Worm (Caenorhabditis elegans): Measurements from ENCODE around the gene aqp-10.
A peak's percentile ranks its signal among the peaks of the same experiment; 100 is the strongest.

Gene aqp-10

DNA sequence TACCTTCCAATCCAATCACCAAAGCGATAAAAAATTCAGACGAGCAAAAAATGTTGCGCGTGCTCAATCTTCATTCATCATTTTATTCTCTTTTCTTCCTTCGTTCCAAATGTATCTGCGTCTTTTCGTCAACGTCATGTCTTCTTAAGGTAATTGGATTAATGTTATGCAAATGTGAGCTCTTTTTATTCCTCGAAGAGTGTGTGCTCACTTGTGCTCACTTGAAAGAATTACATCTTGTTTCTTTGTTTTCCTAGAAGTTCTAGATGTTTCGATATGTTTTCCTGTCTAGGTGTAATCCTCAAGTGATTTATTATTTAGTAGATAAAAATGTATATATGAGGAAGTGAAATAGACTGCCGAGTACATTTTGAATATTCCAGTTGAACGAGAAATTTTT lies 14.2 kb downstream of the aqp-10 start:
- TF ChIP-seq flt-1 (GFP tag; IDR thresholded peaks at IDR 0.05) (no peak), klf-2 (GFP tag; conservative IDR thresholded peaks at IDR 0.05) (no peak), ref-1 (GFP tag; conservative IDR thresholded peaks at IDR 0.05) (no peak), ztf-29 (GFP tag; IDR thresholded peaks at IDR 0.05) (no peak), tab-1 (GFP tag; IDR thresholded peaks at IDR 0.05) (no peak), cog-1 (tag; optimal IDR thresholded peaks at IDR 0.05) (no peak), ztf-23 (GFP tag; IDR thresholded peaks at IDR 0.05) (no peak), med-1 (GFP tag; optimal IDR thresholded peaks at IDR 0.05; ENCODE audit: insufficient read depth) (no peak), T22C8.4 (GFP tag; IDR thresholded peaks at IDR 0.05) (no peak)

DNA sequence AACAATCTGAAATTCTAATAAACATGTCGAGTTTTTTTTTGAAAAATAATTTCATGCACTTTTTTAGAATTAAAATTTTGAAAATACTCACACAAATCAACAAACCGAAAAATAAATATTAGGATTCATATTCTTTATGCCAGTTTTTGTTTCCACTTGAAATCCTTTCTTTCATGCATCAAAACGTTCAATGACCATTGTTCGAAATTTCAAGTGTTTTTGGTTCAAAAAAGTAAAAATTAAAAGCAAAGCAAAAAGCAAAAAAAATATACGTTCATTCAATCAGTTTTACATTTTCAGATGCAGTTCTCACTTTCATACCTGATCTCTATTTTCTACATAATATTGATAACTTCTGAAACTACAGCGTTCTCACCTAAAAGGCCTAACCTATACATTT lies 15.9 kb downstream of the aqp-10 start, which contains the start of gene ZK1321.1:
TSS of gene ZK1321.1 (plus strand) at position 301 of the 400 bp plus-strand sequence.
- TF ChIP-seq flt-1 (GFP tag; IDR thresholded peaks at IDR 0.05) (no peak), klf-2 (GFP tag; conservative IDR thresholded peaks at IDR 0.05) (no peak), ref-1 (GFP tag; conservative IDR thresholded peaks at IDR 0.05) (no peak), T22C8.4 (GFP tag; IDR thresholded peaks at IDR 0.05) (no peak), cog-1 (tag; optimal IDR thresholded peaks at IDR 0.05) (no peak), ztf-29 (GFP tag; IDR thresholded peaks at IDR 0.05) (no peak), med-1 (GFP tag; optimal IDR thresholded peaks at IDR 0.05; ENCODE audit: insufficient read depth) (no peak), tab-1 (GFP tag; IDR thresholded peaks at IDR 0.05) (no peak), ztf-23 (GFP tag; IDR thresholded peaks at IDR 0.05) (no peak)

DNA sequence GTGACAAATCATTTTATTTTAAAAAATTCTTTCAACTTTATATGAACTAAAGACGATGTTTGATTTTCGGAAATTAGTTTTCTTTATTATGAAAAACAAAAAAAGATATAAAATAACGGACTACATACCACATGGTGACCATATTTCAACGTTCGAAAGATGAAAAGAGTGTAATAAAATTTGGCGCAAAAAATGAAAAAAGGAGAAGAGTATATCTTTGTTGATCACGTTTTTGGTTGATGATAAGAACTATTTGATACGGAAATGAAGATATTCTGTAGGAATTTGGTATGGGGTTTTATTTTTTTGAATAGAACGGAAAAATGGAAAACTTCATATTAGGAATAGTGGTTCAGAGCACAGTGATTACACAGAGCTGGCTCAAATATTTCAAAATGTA lies 16.6 kb downstream of the aqp-10 start, which contains the start of gene Y53C12B.7:
TSS of gene Y53C12B.7 (minus strand) at position 163 of the 400 bp plus-strand sequence.
- TF ChIP-seq flt-1 (GFP tag; IDR thresholded peaks at IDR 0.05) (no peak), med-1 (GFP tag; optimal IDR thresholded peaks at IDR 0.05; ENCODE audit: insufficient read depth) (no peak), cog-1 (tag; optimal IDR thresholded peaks at IDR 0.05) (no peak), ztf-29 (GFP tag; IDR thresholded peaks at IDR 0.05) (no peak), tab-1 (GFP tag; IDR thresholded peaks at IDR 0.05) (no peak), ref-1 (GFP tag; conservative IDR thresholded peaks at IDR 0.05) (no peak), ztf-23 (GFP tag; IDR thresholded peaks at IDR 0.05) (no peak), klf-2 (GFP tag; conservative IDR thresholded peaks at IDR 0.05) (no peak), T22C8.4 (GFP tag; IDR thresholded peaks at IDR 0.05) (no peak)

DNA sequence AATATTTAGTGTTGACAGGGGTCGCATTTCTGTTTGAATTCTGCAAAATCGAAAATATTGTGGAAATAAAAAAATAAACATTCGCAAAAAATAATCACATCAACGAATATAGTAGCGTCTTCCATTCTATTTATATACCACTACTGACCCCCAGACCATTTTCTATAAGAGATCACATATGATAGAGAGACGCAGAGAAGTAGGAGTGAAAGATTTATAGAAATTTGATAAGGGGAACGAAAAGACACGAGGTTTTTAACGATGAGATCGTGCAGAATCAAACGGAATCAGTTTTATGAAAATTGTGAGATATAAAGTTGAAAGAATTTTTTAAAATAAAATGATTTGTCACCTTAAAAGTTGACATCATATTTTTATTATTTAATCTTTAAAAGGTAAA lies 17.4 kb downstream of the aqp-10 start:
- TF ChIP-seq ztf-23 (GFP tag; IDR thresholded peaks at IDR 0.05) (no peak), T22C8.4 (GFP tag; IDR thresholded peaks at IDR 0.05) (no peak), ref-1 (GFP tag; conservative IDR thresholded peaks at IDR 0.05) (no peak), cog-1 (tag; optimal IDR thresholded peaks at IDR 0.05) (no peak), med-1 (GFP tag; optimal IDR thresholded peaks at IDR 0.05; ENCODE audit: insufficient read depth) (no peak), ztf-29 (GFP tag; IDR thresholded peaks at IDR 0.05) (no peak), tab-1 (GFP tag; IDR thresholded peaks at IDR 0.05) (no peak), klf-2 (GFP tag; conservative IDR thresholded peaks at IDR 0.05) (no peak), flt-1 (GFP tag; IDR thresholded peaks at IDR 0.05) (no peak)

DNA sequence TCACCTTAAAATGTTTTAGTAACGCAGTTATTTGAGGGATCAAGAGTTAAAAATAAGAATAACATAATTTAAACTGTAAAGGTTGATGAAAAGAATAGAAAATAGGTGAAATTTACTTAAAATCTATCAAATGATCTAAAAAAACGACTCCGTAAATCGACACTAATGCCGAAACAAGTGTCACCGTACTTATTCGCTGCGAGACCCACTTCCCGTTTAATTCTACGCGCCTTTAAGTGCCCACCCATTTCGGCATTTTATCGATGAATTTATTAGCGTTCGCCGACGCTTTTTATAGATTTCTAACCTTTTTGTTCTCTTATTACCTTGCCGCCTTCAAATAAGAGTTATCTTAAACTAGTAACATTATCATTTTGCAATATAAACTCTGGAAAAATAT lies 23.6 kb downstream of the aqp-10 start, which contains the start of the genes Y53C12B.1 and nos-3:
TSS of gene Y53C12B.1 (minus strand) at position 10 of the 400 bp plus-strand sequence.
TSS of gene nos-3 (plus strand) at position 248 of the 400 bp plus-strand sequence.
- TF ChIP-seq tab-1 (GFP tag; IDR thresholded peaks at IDR 0.05) (no peak), flt-1 (GFP tag; IDR thresholded peaks at IDR 0.05) (0 out of 2 replicates have a peak, but pooled peaks have one; percentile 11), med-1 (GFP tag; optimal IDR thresholded peaks at IDR 0.05; ENCODE audit: insufficient read depth) (no peak), cog-1 (tag; optimal IDR thresholded peaks at IDR 0.05) (peak; percentile 83), ref-1 (GFP tag; conservative IDR thresholded peaks at IDR 0.05) (no peak), ztf-23 (GFP tag; IDR thresholded peaks at IDR 0.05) (no peak), T22C8.4 (GFP tag; IDR thresholded peaks at IDR 0.05) (no peak), ztf-29 (GFP tag; IDR thresholded peaks at IDR 0.05) (no peak)

DNA sequence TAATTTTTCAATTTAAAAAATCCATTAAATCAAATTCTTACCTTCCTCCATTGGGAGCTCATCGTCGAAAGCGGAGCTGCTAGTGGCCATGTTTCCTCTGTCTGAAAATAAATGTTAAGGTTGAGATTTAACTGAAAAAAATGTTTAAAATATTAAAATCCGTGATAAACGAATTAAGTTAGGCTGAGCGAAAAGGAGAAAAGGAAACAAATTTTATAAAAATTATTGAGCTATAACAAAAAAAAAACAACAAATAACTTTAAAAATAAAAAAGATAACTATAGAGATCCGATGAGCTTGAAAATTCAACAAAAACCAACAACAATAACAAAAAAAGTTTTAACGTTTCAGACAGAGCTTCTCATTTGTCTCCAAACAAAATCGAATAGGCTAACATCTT lies 26.9 kb downstream of the aqp-10 start, which contains the start of gene pno-1:
TSS of gene pno-1 (minus strand) at position 101 of the 400 bp plus-strand sequence.
- no peak for TF ChIP-seq klf-2 (GFP tag; conservative IDR thresholded peaks at IDR 0.05)

DNA sequence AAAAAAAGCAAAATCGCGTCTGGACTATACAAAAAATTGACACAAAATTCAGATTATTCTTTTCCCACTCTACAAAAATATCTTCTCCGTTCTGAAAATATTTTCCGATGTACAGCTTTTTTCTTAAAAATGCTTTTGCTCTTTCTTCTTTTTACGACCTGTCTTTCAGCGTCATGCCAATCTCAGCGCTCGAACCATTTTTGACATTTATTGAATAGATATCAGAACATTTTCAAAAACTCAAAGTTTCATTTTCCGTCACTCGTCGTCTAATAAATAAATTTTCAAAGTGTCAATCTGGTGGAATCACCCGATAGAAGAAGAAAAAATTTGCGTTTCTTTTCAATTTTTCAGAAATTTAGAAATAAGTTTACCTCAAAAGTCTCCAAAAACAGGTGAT lies 28.2 kb downstream of the aqp-10 start:
- TF ChIP-seq cog-1 (tag; optimal IDR thresholded peaks at IDR 0.05) (no peak), T22C8.4 (GFP tag; IDR thresholded peaks at IDR 0.05) (no peak), ztf-23 (GFP tag; IDR thresholded peaks at IDR 0.05) (no peak)

DNA sequence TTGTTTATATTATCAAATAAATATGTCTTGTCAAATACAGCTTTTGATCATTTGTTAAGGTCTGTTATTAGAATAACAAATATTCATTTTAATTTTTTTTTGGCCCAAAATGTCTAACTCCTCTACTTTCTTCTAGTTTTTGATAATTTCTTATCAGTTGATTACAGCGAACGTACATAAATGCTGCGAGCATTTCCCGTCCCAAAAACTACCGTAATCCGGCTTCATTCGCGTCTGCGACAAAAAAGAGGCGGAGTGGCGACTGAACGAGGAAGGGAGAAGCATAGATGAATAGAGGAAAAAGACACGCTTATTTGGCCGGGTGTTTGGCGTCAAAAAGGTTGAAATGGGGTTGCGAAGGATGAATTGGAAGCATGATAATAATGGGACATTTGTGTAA lies 29.1 kb downstream of the aqp-10 start:
- TF ChIP-seq tab-1 (GFP tag; IDR thresholded peaks at IDR 0.05) (no peak), med-1 (GFP tag; optimal IDR thresholded peaks at IDR 0.05; ENCODE audit: insufficient read depth) (no peak), ztf-29 (GFP tag; IDR thresholded peaks at IDR 0.05) (no peak), klf-2 (GFP tag; conservative IDR thresholded peaks at IDR 0.05) (no peak), flt-1 (GFP tag; IDR thresholded peaks at IDR 0.05) (no peak), cog-1 (tag; optimal IDR thresholded peaks at IDR 0.05) (no peak), ref-1 (GFP tag; conservative IDR thresholded peaks at IDR 0.05) (no peak), T22C8.4 (GFP tag; IDR thresholded peaks at IDR 0.05) (no peak), ztf-23 (GFP tag; IDR thresholded peaks at IDR 0.05) (no peak)

DNA sequence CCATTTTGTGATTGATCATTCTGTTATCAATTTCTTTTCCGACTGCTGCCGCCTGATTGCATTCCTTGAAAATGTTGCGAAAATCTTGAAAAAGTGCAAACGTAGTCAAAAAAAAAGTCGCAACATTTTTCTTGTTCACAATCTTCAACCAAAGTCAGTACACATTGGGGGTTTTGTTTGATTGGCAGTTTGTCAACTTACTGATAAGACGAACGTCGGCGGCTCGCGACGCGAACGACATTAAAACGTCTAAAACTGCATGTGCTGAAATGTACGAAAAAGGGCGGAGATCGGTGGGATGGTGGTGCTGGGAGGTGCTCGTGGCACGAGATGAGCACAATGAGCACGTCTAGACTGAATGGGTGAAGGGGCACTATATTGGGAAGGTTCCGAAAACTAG lies 30.8 kb downstream of the aqp-10 start:
- TF ChIP-seq med-1 (GFP tag; optimal IDR thresholded peaks at IDR 0.05; ENCODE audit: insufficient read depth) (no peak), klf-2 (GFP tag; conservative IDR thresholded peaks at IDR 0.05) (no peak), flt-1 (GFP tag; IDR thresholded peaks at IDR 0.05) (no peak), cog-1 (tag; optimal IDR thresholded peaks at IDR 0.05) (no peak), T22C8.4 (GFP tag; IDR thresholded peaks at IDR 0.05) (no peak), tab-1 (GFP tag; IDR thresholded peaks at IDR 0.05) (no peak), ref-1 (GFP tag; conservative IDR thresholded peaks at IDR 0.05) (no peak), ztf-29 (GFP tag; IDR thresholded peaks at IDR 0.05) (no peak), ztf-23 (GFP tag; IDR thresholded peaks at IDR 0.05) (no peak)

DNA sequence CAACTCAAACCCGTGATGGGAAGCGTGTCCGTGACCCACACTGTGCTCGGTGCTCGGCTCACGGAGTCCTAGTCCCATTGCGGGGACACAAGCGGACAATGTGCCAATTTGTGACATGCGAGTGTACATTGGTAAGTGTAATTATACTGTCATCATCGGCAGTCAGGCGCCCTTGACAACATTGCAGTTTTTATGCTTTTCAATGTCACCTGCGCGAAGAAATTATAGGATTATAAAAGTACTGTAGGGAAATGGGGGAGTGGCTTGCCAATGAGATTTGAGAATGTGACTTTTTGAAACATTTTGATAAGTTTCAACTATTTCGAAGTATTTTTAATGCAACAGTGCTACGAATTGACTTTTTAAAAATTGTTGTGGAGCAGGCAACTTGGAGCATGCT lies 33.9 kb downstream of the aqp-10 start:
- TF ChIP-seq tab-1 (GFP tag; IDR thresholded peaks at IDR 0.05) (no peak), med-1 (GFP tag; optimal IDR thresholded peaks at IDR 0.05; ENCODE audit: insufficient read depth) (no peak), klf-2 (GFP tag; conservative IDR thresholded peaks at IDR 0.05) (no peak), flt-1 (GFP tag; IDR thresholded peaks at IDR 0.05) (no peak), ztf-29 (GFP tag; IDR thresholded peaks at IDR 0.05) (no peak), ztf-23 (GFP tag; IDR thresholded peaks at IDR 0.05) (no peak), ref-1 (GFP tag; conservative IDR thresholded peaks at IDR 0.05) (no peak), T22C8.4 (GFP tag; IDR thresholded peaks at IDR 0.05) (no peak), cog-1 (tag; optimal IDR thresholded peaks at IDR 0.05) (no peak)

Data from whole organism, midembryonic.